Fruit fly (Drosophila melanogaster) whole organism, embryonic: ENCODE data around the gene CG15927.

Experiments used
- Ada2b ChIP-seq: fragments of 200-800 bp; sonication (Bioruptor generic); IDR thresholded peaks from 2 replicates; pipeline ENCODE4 v1.3.6; 2022; ENCODE audit warnings: missing biosample characterization, missing genetic modification characterization
- Blimp-1 ChIP-seq: fragments of 200-800 bp; sonication (Bioruptor generic); optimal IDR thresholded peaks from 3 replicates; lab custom pipeline; 2018; ENCODE audit warnings: missing biosample characterization, missing genetic modification characterization, mild to moderate bottlenecking, moderate library complexity, missing genetic modification reagents
- CG11093 ChIP-seq: fragments of 200-800 bp; sonication (Bioruptor generic); IDR thresholded peaks from 3 replicates; pipeline ENCODE4 v1.3.6; 2022; ENCODE audit warnings: missing biosample characterization, missing genetic modification characterization
- CG11504 ChIP-seq: fragments of 200-800 bp; sonication (Bioruptor generic); optimal IDR thresholded peaks from 3 replicates; lab custom pipeline; 2019; ENCODE audit warnings: missing biosample characterization, mild to moderate bottlenecking, missing genetic modification characterization, moderate library complexity
- CG13424 ChIP-seq: fragments of 200-800 bp; sonication (Bioruptor generic); optimal IDR thresholded peaks from 2 replicates; lab custom pipeline; 2019; ENCODE audit warnings: missing biosample characterization, mild to moderate bottlenecking, missing genetic modification characterization, moderate library complexity
- CG15269 ChIP-seq: fragments of 200-800 bp; sonication (Bioruptor generic); optimal IDR thresholded peaks from 2 replicates; lab custom pipeline; 2018; ENCODE audit warnings: missing biosample characterization, mild to moderate bottlenecking, missing genetic modification characterization, moderate library complexity
- CG2120 ChIP-seq: fragments of 200-800 bp; sonication (Bioruptor generic); optimal IDR thresholded peaks from 3 replicates; lab custom pipeline; 2016; ENCODE audit warnings: missing biosample characterization, missing genetic modification characterization
- CG2678 ChIP-seq: fragments of 200-800 bp; sonication (Bioruptor generic); optimal IDR thresholded peaks from 3 replicates; lab custom pipeline; 2019; ENCODE audit warnings: missing biosample characterization, mild to moderate bottlenecking, missing genetic modification characterization, moderate library complexity
- CG30403 ChIP-seq: fragments of 200-800 bp; sonication (Bioruptor generic); optimal IDR thresholded peaks from 3 replicates; lab custom pipeline; 2016; ENCODE audit warnings: missing biosample characterization, missing genetic modification characterization
- CG4424 ChIP-seq: fragments of 200-800 bp; sonication (Bioruptor generic); optimal IDR thresholded peaks from 3 replicates; lab custom pipeline; 2016; ENCODE audit warnings: missing biosample characterization, missing genetic modification characterization
- CG4820 ChIP-seq: fragments of 200-800 bp; sonication (Bioruptor generic); optimal IDR thresholded peaks from 3 replicates; lab custom pipeline; 2016; ENCODE audit warnings: missing biosample characterization, missing genetic modification characterization
- CG5953 ChIP-seq: fragments of 200-800 bp; sonication (Bioruptor generic); IDR thresholded peaks from 2 replicates; pipeline ENCODE4 v1.3.6; 2022; ENCODE audit warnings: missing biosample characterization, missing genetic modification characterization
- CG6654 ChIP-seq: fragments of 200-800 bp; sonication (Bioruptor generic); optimal IDR thresholded peaks from 2 replicates; lab custom pipeline; 2017; ENCODE audit warnings: missing biosample characterization, mild to moderate bottlenecking, missing genetic modification characterization
- CTCF ChIP-seq: fragments of 200-800 bp; sonication (Bioruptor generic); optimal IDR thresholded peaks from 2 replicates; lab custom pipeline; 2017; ENCODE audit warnings: missing biosample characterization, mild to moderate bottlenecking, missing genetic modification characterization, moderate library complexity
- CoRest ChIP-seq: fragments of 200-800 bp; sonication (Bioruptor generic); optimal IDR thresholded peaks from 3 replicates; lab custom pipeline; 2018; ENCODE audit warnings: missing biosample characterization, mild to moderate bottlenecking, missing genetic modification characterization, moderate library complexity
- Dip2 ChIP-seq: fragments of 200-800 bp; sonication (Bioruptor generic); IDR thresholded peaks from 2 replicates; pipeline ENCODE4 v1.3.6; 2022; ENCODE audit warnings: missing biosample characterization, missing genetic modification characterization
- Ets65A ChIP-seq: fragments of 200-800 bp; sonication (Bioruptor generic); peaks from one replicate; lab custom pipeline; 2016; ENCODE audit warnings: missing biosample characterization, missing genetic modification characterization
- GATAe ChIP-seq: fragments of 200-800 bp; sonication (Bioruptor generic); conservative IDR thresholded peaks from 2 replicates; pipeline ENCODE4 v1.3.6; 2022; ENCODE audit warnings: missing biosample characterization, missing genetic modification characterization
- Hr51 ChIP-seq, 2 experiments: fragments of 200-800 bp; sonication (Bioruptor generic); optimal IDR thresholded peaks; 2 replicates in 1 of 2; 3 replicates in 1 of 2; lab custom pipeline; 2016 to 2018; ENCODE audit warnings: missing biosample characterization in 2 of 2, missing genetic modification characterization in 2 of 2, mild to moderate bottlenecking in 1 of 2, moderate library complexity in 1 of 2
- Myb ChIP-seq: fragments of 200-800 bp; sonication (Bioruptor generic); optimal IDR thresholded peaks from 2 replicates; lab custom pipeline; 2016; ENCODE audit warnings: missing biosample characterization, missing genetic modification characterization
- Oaz ChIP-seq: fragments of 200-800 bp; sonication (Bioruptor generic); IDR thresholded peaks from 2 replicates; pipeline ENCODE4 v1.3.6; 2022; ENCODE audit warnings: missing biosample characterization, missing genetic modification characterization
- Oli ChIP-seq: fragments of 200-800 bp; sonication (Bioruptor generic); optimal IDR thresholded peaks from 2 replicates; lab custom pipeline; 2018; ENCODE audit warnings: missing biosample characterization, mild to moderate bottlenecking, missing genetic modification characterization, moderate library complexity
- Ptx1 ChIP-seq: fragments of 200-800 bp; sonication (Bioruptor generic); IDR thresholded peaks from 2 replicates; pipeline ENCODE4 v1.3.6; 2022; ENCODE audit warnings: missing biosample characterization, missing genetic modification characterization
- Sox100B ChIP-seq: fragments of 200-800 bp; sonication (Bioruptor generic); optimal IDR thresholded peaks from 3 replicates; lab custom pipeline; 2018; ENCODE audit warnings: missing biosample characterization, mild to moderate bottlenecking, missing genetic modification characterization
- Sox102F ChIP-seq: fragments of 200-800 bp; sonication (Bioruptor generic); optimal IDR thresholded peaks from 2 replicates; lab custom pipeline; 2018; ENCODE audit warnings: missing biosample characterization, mild to moderate bottlenecking, missing genetic modification characterization, moderate library complexity
- Ssrp ChIP-seq: fragments of 200-800 bp; sonication (Bioruptor generic); optimal IDR thresholded peaks from 2 replicates; lab custom pipeline; 2018; ENCODE audit warnings: missing biosample characterization, mild to moderate bottlenecking, missing genetic modification characterization, moderate library complexity
- Xbp1 ChIP-seq: fragments of 200-800 bp; sonication (Bioruptor generic); optimal IDR thresholded peaks from 3 replicates; lab custom pipeline; 2016; ENCODE audit warnings: missing biosample characterization, mild to moderate bottlenecking, missing genetic modification characterization
- Xrp1 ChIP-seq: fragments of 200-800 bp; sonication (Bioruptor generic); IDR thresholded peaks from 2 replicates; pipeline ENCODE4 v1.3.6; 2022; ENCODE audit warnings: missing biosample characterization, missing genetic modification characterization
- bcd ChIP-seq: fragments of 200-800 bp; sonication (Bioruptor generic); optimal IDR thresholded peaks from 2 replicates; lab custom pipeline; 2017; ENCODE audit warnings: missing biosample characterization, mild to moderate bottlenecking, missing genetic modification characterization
- cato ChIP-seq: fragments of 200-800 bp; sonication (Bioruptor generic); optimal IDR thresholded peaks from 2 replicates; lab custom pipeline; 2016; ENCODE audit warnings: missing biosample characterization, missing genetic modification characterization, borderline replicate concordance
- ci ChIP-seq: fragments of 200-800 bp; sonication (Bioruptor generic); IDR thresholded peaks from 3 replicates; pipeline ENCODE4 v1.3.6; 2022; ENCODE audit warnings: missing biosample characterization, missing genetic modification characterization
- cwo ChIP-seq: fragments of 200-800 bp; sonication (Bioruptor generic); optimal IDR thresholded peaks from 3 replicates; lab custom pipeline; 2017; ENCODE audit warnings: missing biosample characterization, missing genetic modification characterization, mild to moderate bottlenecking, moderate library complexity, missing genetic modification reagents
- dmrt99B ChIP-seq: fragments of 200-800 bp; sonication (Bioruptor generic); optimal IDR thresholded peaks from 2 replicates; lab custom pipeline; 2018; ENCODE audit warnings: missing biosample characterization, mild to moderate bottlenecking, missing genetic modification characterization, moderate library complexity
- ems ChIP-seq: fragments of 200-800 bp; sonication (Bioruptor generic); optimal IDR thresholded peaks from 3 replicates; lab custom pipeline; 2016; ENCODE audit warnings: missing biosample characterization, missing genetic modification characterization
- fd96Cb ChIP-seq: fragments of 200-800 bp; sonication (Bioruptor generic); optimal IDR thresholded peaks from 2 replicates; lab custom pipeline; 2018; ENCODE audit warnings: missing biosample characterization, mild to moderate bottlenecking, missing genetic modification characterization, moderate library complexity
- gem ChIP-seq: fragments of 200-800 bp; sonication (Bioruptor generic); optimal IDR thresholded peaks from 2 replicates; lab custom pipeline; 2019; ENCODE audit warnings: missing biosample characterization, mild to moderate bottlenecking, missing genetic modification characterization, moderate library complexity
- grau ChIP-seq: fragments of 200-800 bp; optimal IDR thresholded peaks from 3 replicates; lab custom pipeline; 2019; ENCODE audit warnings: missing biosample characterization, mild to moderate bottlenecking, missing genetic modification characterization, moderate library complexity
- hkb ChIP-seq, 2 experiments: fragments of 200-800 bp in 1 of 2; fragments of >200 bp in 1 of 2; sonication (Bioruptor generic) in 1 of 2; IDR thresholded peaks in 1 of 2; optimal IDR thresholded peaks in 1 of 2; 2 replicates each; pipeline versions ENCODE4 v1.3.6 to Lab custom; 2017 to 2022; ENCODE audit warnings: missing biosample characterization in 1 of 2, missing genetic modification characterization in 1 of 2
- nmo ChIP-seq: fragments of 200-800 bp; sonication (Bioruptor generic); optimal IDR thresholded peaks from 2 replicates; lab custom pipeline; 2018; ENCODE audit warnings: missing biosample characterization, mild to moderate bottlenecking, missing genetic modification characterization, moderate library complexity
- otp ChIP-seq: fragments of 200-800 bp; sonication (Bioruptor generic); IDR thresholded peaks from 3 replicates; pipeline ENCODE4, ENCODE4 v1.3.6; 2022; ENCODE audit warnings: missing biosample characterization, missing genetic modification characterization
- sens ChIP-seq: fragments of 200-800 bp; sonication (Bioruptor generic); peaks from one replicate; lab custom pipeline; 2016; ENCODE audit warnings: missing biosample characterization, missing genetic modification characterization
- shn ChIP-seq: fragments of 200-800 bp; sonication (Bioruptor generic); optimal IDR thresholded peaks from 3 replicates; lab custom pipeline; 2016; ENCODE audit warnings: missing biosample characterization, missing genetic modification characterization
- tup ChIP-seq: fragments of 200-800 bp; sonication (Bioruptor generic); optimal IDR thresholded peaks from 2 replicates; lab custom pipeline; 2016; ENCODE audit warnings: missing biosample characterization, mild to moderate bottlenecking, missing genetic modification characterization, moderate library complexity

Gene CG15927

DNA sequence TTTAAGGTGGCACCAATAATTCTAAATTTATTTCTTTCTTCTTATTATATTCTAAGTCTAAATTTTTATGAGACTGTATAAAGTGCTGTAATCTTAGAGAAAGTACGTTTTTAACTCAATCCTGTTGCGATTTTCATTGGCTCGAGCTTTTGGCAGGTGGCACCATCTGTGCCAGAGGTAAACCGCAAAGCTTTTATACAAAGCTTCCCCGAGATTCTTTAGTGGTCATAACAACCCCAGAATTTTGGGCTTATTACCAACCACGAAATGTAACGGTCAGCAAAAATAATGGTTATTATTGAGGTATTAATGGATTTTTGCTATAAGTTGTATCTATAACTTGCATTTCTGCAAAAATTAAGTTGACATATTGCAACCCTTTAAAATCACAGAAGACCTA is 17.4 kb upstream of the CG15927 start:
- TF ChIP-seq cato (GFP tag; lab: Kevin White, UChicago) (no peak), bcd (GFP tag; lab: Kevin White, UChicago) (no peak), Myb (GFP tag; lab: Kevin White, UChicago) (peak; percentile 51), Dip2 (peak; percentile 81), CG5953 (GFP tag; lab: Robert Waterston, UW) (no peak), CTCF (GFP tag; lab: Kevin White, UChicago) (peak; percentile 88), ci (GFP tag; lab: Robert Waterston, UW) (no peak)

DNA sequence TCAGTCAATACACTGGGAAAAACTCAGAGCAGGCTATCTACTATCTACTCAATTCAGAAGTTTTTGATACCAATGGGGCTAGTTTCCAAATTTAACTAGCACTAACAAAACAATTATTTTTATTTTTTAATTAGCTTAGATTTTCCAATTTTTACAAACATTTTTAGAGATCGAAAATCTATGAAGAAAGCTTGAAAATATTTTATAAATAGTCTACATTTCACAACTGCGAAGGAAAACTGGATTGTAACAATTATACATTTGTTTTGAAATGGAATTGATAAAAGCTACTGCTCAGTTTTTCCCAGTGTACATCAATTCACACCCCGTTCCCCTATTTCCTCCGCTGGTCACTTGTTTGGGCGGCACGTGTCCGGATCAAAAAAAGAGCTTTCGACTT is 6.7 kb upstream of the CG15927 start:
- TF ChIP-seq nmo (GFP tag; lab: Kevin White, UChicago) (peak; percentile 17), grau (tag; lab: Kevin White, UChicago) (peak; percentile 31), CG2678 (tag; lab: Kevin White, UChicago) (peak; percentile 45), tup (GFP tag; lab: Kevin White, UChicago) (no peak), Ada2b (GFP tag; lab: Robert Waterston, UW) (0 out of 2 replicates have a peak, but pooled peaks have one; percentile 10), Sox100B (peak; percentile 44), Blimp-1 (peak; percentile 24), gem (tag; lab: Kevin White, UChicago) (peak; percentile 56), Hr51 (GFP tag; optimal IDR thresholded peaks at IDR 0.05; lab: Kevin White, UChicago) (peak in 1 of 2 experiments; percentile 40), CG13424 (peak; percentile 7), Ptx1 (GFP tag; lab: Robert Waterston, UW) (peak; percentile 16; the same call in 1 of the 2 replicates), CG6654 (GFP tag; lab: Kevin White, UChicago) (no peak), CG2120 (GFP tag; lab: Kevin White, UChicago) (peak; percentile 4), CoRest (tag; lab: Kevin White, UChicago) (peak; percentile 13), CG4820 (GFP tag; lab: Kevin White, UChicago) (peak; percentile 5), CG11093 (GFP tag; lab: Robert Waterston, UW) (no peak), cwo (GFP tag; lab: Kevin White, UChicago) (peak; percentile 51), ems (GFP tag; lab: Kevin White, UChicago) (no peak), CG30403 (GFP tag; lab: Kevin White, UChicago) (peak; percentile 26), CG4424 (GFP tag; lab: Kevin White, UChicago) (peak; percentile 7), Xrp1 (peak; percentile 10; the same call in 1 of the 2 replicates), dmrt99B (tag; lab: Kevin White, UChicago) (peak; percentile 47), sens (GFP tag; lab: Kevin White, UChicago) (peak; percentile 77), Sox102F (peak; percentile 56), Oaz (GFP tag; lab: Robert Waterston, UW) (no peak), CG15269 (tag; lab: Kevin White, UChicago) (peak; percentile 14), Ets65A (GFP tag; lab: Kevin White, UChicago) (peak; percentile 42), hkb (optimal IDR thresholded peaks at IDR 0.05; lab: Kevin White, UChicago) (no peak), hkb (GFP tag; IDR thresholded peaks at IDR 0.05; lab: Robert Waterston, UW) (peak; percentile 34), GATAe (no peak), fd96Cb (tag; lab: Kevin White, UChicago) (peak; percentile 15), CG11504 (peak; percentile 41), Ssrp (tag; lab: Kevin White, UChicago) (peak; percentile 29), otp (GFP tag; lab: Robert Waterston, UW) (no peak), Oli (peak; percentile 25), Xbp1 (peak; percentile 6), shn (no peak)
